Worm (Caenorhabditis elegans) whole organism, L1 larva: ENCODE measurements around the gene prx-2.

Source experiments
- C16A3.4 ChIP-seq: fragments of 150-350 bp; optimal IDR thresholded peaks from 2 replicates; lab custom pipeline; 2014; ENCODE audit warnings: missing biosample characterization, missing genetic modification characterization
- F16B12.6 ChIP-seq: fragments of 150-350 bp; optimal IDR thresholded peaks from 2 replicates; lab custom pipeline; 2014; ENCODE audit warnings: missing biosample characterization, missing genetic modification characterization
- Y116A8C.19 ChIP-seq: sonication (generic microtip); optimal IDR thresholded peaks from 2 replicates; lab custom pipeline; 2016; ENCODE audit warnings: missing compliant biosample characterization, missing genetic modification characterization, borderline replicate concordance
- ama-1 ChIP-seq: fragments of 150-350 bp; optimal IDR thresholded peaks from 2 replicates; lab custom pipeline; 2014
- blmp-1 ChIP-seq: fragments of 150-350 bp; optimal IDR thresholded peaks from 2 replicates; lab custom pipeline; 2014; ENCODE audit warnings: missing biosample characterization, missing genetic modification characterization
- ceh-8 ChIP-seq: fragments of 200-800 bp; sonication (Bioruptor generic); optimal IDR thresholded peaks from 2 replicates; lab custom pipeline; 2018; ENCODE audit warnings: mild to moderate bottlenecking, missing genetic modification characterization, moderate library complexity, missing compliant biosample characterization
- ceh-82 ChIP-seq, 3 experiments: fragments of 150-350 bp in 1 of 3; sonication (generic microtip) in 2 of 3; optimal IDR thresholded peaks; 2 replicates each; lab custom pipeline; 2014 to 2017; ENCODE audit warnings: missing biosample characterization in 3 of 3, missing genetic modification characterization in 3 of 3
- ceh-88 ChIP-seq: fragments of 200-800 bp; sonication (Bioruptor generic); IDR thresholded peaks from 2 replicates; pipeline ENCODE4 v1.3.6; 2022; ENCODE audit warnings: missing genetic modification characterization, missing compliant biosample characterization
- ces-1 ChIP-seq: fragments of 150-350 bp; optimal IDR thresholded peaks from 2 replicates; lab custom pipeline; 2014; ENCODE audit warnings: missing biosample characterization, missing genetic modification reagents, missing genetic modification characterization
- dpl-1 ChIP-seq, 3 experiments: fragments of 150-350 bp in 2 of 3; sonication (generic microtip) in 1 of 3; optimal IDR thresholded peaks; 2 replicates each; lab custom pipeline; 2014 to 2017; ENCODE audit warnings: missing biosample characterization in 3 of 3, missing genetic modification characterization in 3 of 3, missing genetic modification reagents in 3 of 3
- efl-3 ChIP-seq: fragments of 200-800 bp; sonication (Bioruptor generic); optimal IDR thresholded peaks from 2 replicates; lab custom pipeline; 2018; ENCODE audit warnings: mild to moderate bottlenecking, missing genetic modification characterization, missing compliant biosample characterization
- egl-13 ChIP-seq: sonication (generic microtip); optimal IDR thresholded peaks from 2 replicates; lab custom pipeline; 2016; ENCODE audit warnings: missing genotype, missing genetic modification reagents, missing genetic modification characterization, missing compliant biosample characterization
- egl-27 ChIP-seq, 2 experiments: fragments of 150-350 bp in 1 of 2; sonication (generic microtip); optimal IDR thresholded peaks; 3 replicates each; lab custom pipeline; 2017 to 2018; ENCODE audit warnings: missing biosample characterization in 2 of 2, missing genetic modification characterization in 2 of 2, missing genetic modification reagents in 2 of 2
- elt-3 ChIP-seq, 6 experiments: fragments of 150-350 bp in 1 of 6; sonication (generic microtip); optimal IDR thresholded peaks; 2 replicates each; lab custom pipeline; 2017 to 2018; ENCODE audit warnings: missing biosample characterization in 6 of 6, missing genetic modification characterization in 6 of 6, inconsistent platforms in 1 of 6
- ets-5 ChIP-seq: fragments of 200-800 bp; sonication (Bioruptor generic); IDR thresholded peaks from 2 replicates; pipeline ENCODE4 v1.3.6; 2022; ENCODE audit warnings: missing genetic modification characterization, missing compliant biosample characterization
- fkh-10 ChIP-seq: sonication (generic microtip); optimal IDR thresholded peaks from 2 replicates; lab custom pipeline; 2017; ENCODE audit warnings: missing biosample characterization, missing genetic modification reagents, missing genetic modification characterization
- fos-1 ChIP-seq: fragments of 150-350 bp; optimal IDR thresholded peaks from 2 replicates; lab custom pipeline; 2014; ENCODE audit warnings: missing biosample characterization, missing genetic modification characterization
- hlh-4 ChIP-seq: sonication (generic microtip); optimal IDR thresholded peaks from 2 replicates; lab custom pipeline; 2016; ENCODE audit warnings: mild to moderate bottlenecking, missing genetic modification characterization, missing compliant biosample characterization
- hpl-2 ChIP-seq: fragments of 150-350 bp; optimal IDR thresholded peaks from 2 replicates; lab custom pipeline; 2014; ENCODE audit warnings: missing biosample characterization, missing genetic modification reagents, missing genetic modification characterization
- irx-1 ChIP-seq: sonication (generic microtip); optimal IDR thresholded peaks from 2 replicates; lab custom pipeline; 2016; ENCODE audit warnings: missing genetic modification characterization, missing compliant biosample characterization
- isw-1 ChIP-seq: fragments of 200-800 bp; sonication (Bioruptor generic); IDR thresholded peaks from 2 replicates; pipeline ENCODE4 v1.3.6; 2022; ENCODE audit warnings: missing genetic modification characterization, missing compliant biosample characterization
- jun-1 ChIP-seq: fragments of 150-350 bp; optimal IDR thresholded peaks from 2 replicates; lab custom pipeline; 2014; ENCODE audit warnings: missing biosample characterization, missing genetic modification reagents, missing genetic modification characterization
- lin-13 ChIP-seq: fragments of 150-350 bp; optimal IDR thresholded peaks from 2 replicates; lab custom pipeline; 2014; ENCODE audit warnings: missing biosample characterization, missing genetic modification reagents, missing genetic modification characterization
- lin-35 ChIP-seq, 2 experiments: fragments of 150-350 bp; optimal IDR thresholded peaks; 2 replicates each; lab custom pipeline; 2014; ENCODE audit warnings: missing biosample characterization in 2 of 2, missing genetic modification characterization in 2 of 2, missing genetic modification reagents in 2 of 2
- lin-39 ChIP-seq: fragments of 150-350 bp; optimal IDR thresholded peaks from 2 replicates; lab custom pipeline; 2014; ENCODE audit warnings: missing biosample characterization, missing genetic modification reagents, missing genetic modification characterization
- lir-3 ChIP-seq: sonication (generic microtip); optimal IDR thresholded peaks from 2 replicates; lab custom pipeline; 2016; ENCODE audit warnings: mild to moderate bottlenecking, missing genetic modification characterization, moderate library complexity, missing compliant biosample characterization; ENCODE audit not compliant: poor library complexity
- lsy-2 ChIP-seq, 2 experiments: fragments of 150-350 bp; optimal IDR thresholded peaks; 2 replicates each; lab custom pipeline; 2014; ENCODE audit warnings: missing biosample characterization in 2 of 2, missing genetic modification characterization in 2 of 2
- mab-9 ChIP-seq: fragments of 200-800 bp; sonication (Bioruptor generic); IDR thresholded peaks from 2 replicates; pipeline ENCODE4 v1.3.6; 2022; ENCODE audit warnings: missing genetic modification reagents, missing genetic modification characterization, missing compliant biosample characterization
- mep-1 ChIP-seq: fragments of 150-350 bp; optimal IDR thresholded peaks from 2 replicates; lab custom pipeline; 2014; ENCODE audit warnings: missing biosample characterization, missing genetic modification characterization
- nhr-11 ChIP-seq: fragments of 150-350 bp; optimal IDR thresholded peaks from 2 replicates; lab custom pipeline; 2014; ENCODE audit warnings: missing biosample characterization, missing genetic modification characterization
- nhr-19 ChIP-seq: fragments of 200-800 bp; sonication (Bioruptor generic); conservative IDR thresholded peaks from 2 replicates; pipeline ENCODE4 v1.3.6; 2022; ENCODE audit warnings: missing genetic modification characterization, missing compliant biosample characterization
- nhr-20 ChIP-seq: sonication (generic microtip); optimal IDR thresholded peaks from 2 replicates; lab custom pipeline; 2016; ENCODE audit warnings: mild to moderate bottlenecking, missing genetic modification characterization, missing compliant biosample characterization
- nhr-237 ChIP-seq: fragments of 150-350 bp; optimal IDR thresholded peaks from 2 replicates; lab custom pipeline; 2014; ENCODE audit warnings: missing biosample characterization, missing genetic modification characterization
- nhr-76 ChIP-seq: sonication (generic microtip); optimal IDR thresholded peaks from 2 replicates; lab custom pipeline; 2017; ENCODE audit warnings: missing biosample characterization, missing genetic modification characterization
- nhr-77 ChIP-seq: fragments of 150-350 bp; optimal IDR thresholded peaks from 2 replicates; lab custom pipeline; 2014; ENCODE audit warnings: missing biosample characterization, missing genetic modification characterization
- nhr-85 ChIP-seq: sonication (generic microtip); peaks from one replicate; lab custom pipeline; 2016; ENCODE audit warnings: missing genetic modification characterization, inconsistent platforms, missing compliant biosample characterization
- nhr-90 ChIP-seq: sonication (generic microtip); optimal IDR thresholded peaks from 2 replicates; lab custom pipeline; 2016; ENCODE audit warnings: mild to moderate bottlenecking, missing genetic modification characterization, missing compliant biosample characterization; ENCODE audit not compliant: poor library complexity
- pax-3 ChIP-seq: fragments of 200-800 bp; sonication (Bioruptor generic); optimal IDR thresholded peaks from 2 replicates; lab custom pipeline; 2018; ENCODE audit warnings: mild to moderate bottlenecking, missing genetic modification characterization, moderate library complexity, missing compliant biosample characterization
- pqm-1 ChIP-seq: sonication (generic microtip); optimal IDR thresholded peaks from 3 replicates; lab custom pipeline; 2017; ENCODE audit warnings: missing biosample characterization, missing genetic modification characterization
- skn-1 ChIP-seq: fragments of 150-350 bp; optimal IDR thresholded peaks from 2 replicates; lab custom pipeline; 2014; ENCODE audit warnings: missing biosample characterization, missing genetic modification characterization
- snpc-4 ChIP-seq: fragments of 150-350 bp; optimal IDR thresholded peaks from 2 replicates; lab custom pipeline; 2014; ENCODE audit warnings: missing biosample characterization, missing genetic modification characterization
- snu-23 ChIP-seq: sonication (generic microtip); optimal IDR thresholded peaks from 2 replicates; lab custom pipeline; 2016; ENCODE audit warnings: missing genetic modification characterization, missing compliant biosample characterization
- sox-4 ChIP-seq: sonication (generic microtip); optimal IDR thresholded peaks from 2 replicates; lab custom pipeline; 2016; ENCODE audit warnings: missing genetic modification characterization, missing compliant biosample characterization
- sptf-1 ChIP-seq: fragments of 150-350 bp; optimal IDR thresholded peaks from 2 replicates; lab custom pipeline; 2014; ENCODE audit warnings: missing biosample characterization, missing genetic modification characterization
- sup-37 ChIP-seq: fragments of 200-800 bp; sonication (Bioruptor generic); optimal IDR thresholded peaks from 2 replicates; lab custom pipeline; 2018; ENCODE audit warnings: mild to moderate bottlenecking, missing genetic modification characterization, missing compliant biosample characterization
- unc-30 ChIP-seq: sonication (generic microtip); optimal IDR thresholded peaks from 2 replicates; lab custom pipeline; 2017; ENCODE audit warnings: missing biosample characterization, missing genetic modification characterization
- unc-86 ChIP-seq: sonication (generic microtip); optimal IDR thresholded peaks from 2 replicates; lab custom pipeline; 2016; ENCODE audit warnings: missing genetic modification characterization, missing compliant biosample characterization
- vab-15 ChIP-seq: sonication (generic microtip); optimal IDR thresholded peaks from 2 replicates; lab custom pipeline; 2017; ENCODE audit warnings: missing genotype, mild to moderate bottlenecking, missing genetic modification characterization, missing compliant biosample characterization
- xbp-1 ChIP-seq: sonication (generic microtip); optimal IDR thresholded peaks from 2 replicates; lab custom pipeline; 2016; ENCODE audit warnings: missing genetic modification characterization, missing compliant biosample characterization
- zag-1 ChIP-seq: fragments of 150-350 bp; optimal IDR thresholded peaks from 2 replicates; lab custom pipeline; 2014; ENCODE audit warnings: missing biosample characterization, missing genetic modification characterization
- zip-4 ChIP-seq: fragments of 200-800 bp; sonication (Bioruptor generic); optimal IDR thresholded peaks from 2 replicates; lab custom pipeline; 2018; ENCODE audit warnings: mild to moderate bottlenecking, missing genetic modification characterization, moderate library complexity, missing compliant biosample characterization

The prx-2 gene

ce11 chrIV:11603265-11603840 is 40.6 kb upstream of the prx-2 start:
- TF ChIP-seq nhr-90: no peak
- TF ChIP-seq lsy-2 (tag; optimal IDR thresholded peaks at IDR 0.05; lab: Kevin White, UChicago): peak in 1 of 2 experiments; percentile 22
- TF ChIP-seq nhr-85: peak; percentile 1
- no peak for TF ChIP-seq dpl-1 (GFP tag; optimal IDR thresholded peaks at IDR 0.05; lab: Kevin White, UChicago)
- TF ChIP-seq ama-1 (lab: Kevin White, UChicago): peak; percentile 13

DNA sequence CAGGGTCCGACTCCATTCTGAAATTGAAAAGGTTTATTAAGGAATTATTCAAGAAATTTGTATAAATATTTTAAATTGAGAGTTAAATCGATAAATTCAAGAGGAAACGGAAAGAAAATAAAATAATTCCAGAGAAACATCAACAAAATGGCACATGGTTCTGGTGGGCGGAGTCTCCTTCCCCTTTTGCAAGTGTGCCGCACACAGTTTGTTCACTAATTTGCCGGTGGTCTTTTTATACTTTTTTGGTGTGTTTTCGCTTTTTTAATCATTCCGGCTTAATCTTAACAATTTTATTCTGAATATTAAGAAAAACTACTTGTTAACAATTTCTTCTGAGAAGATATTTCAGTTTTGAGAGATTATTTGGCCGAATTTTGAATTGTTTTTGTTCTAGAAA is 39.0 kb upstream of the prx-2 start, which contains the start of the genes ragc-1 and Y24F12A.1:
TSS of gene ragc-1 (minus strand) at position 25 of the 400 bp plus-strand sequence.
TSS of gene Y24F12A.1 (plus strand) at position 346 of the 400 bp plus-strand sequence.
- TF ChIP-seq lir-3 (tag; lab: Kevin White, UChicago) (peak; percentile 26), jun-1 (no peak), snu-23 (peak; percentile 41), egl-13 (tag; lab: Kevin White, UChicago) (no peak), ama-1 (lab: Kevin White, UChicago) (no peak), unc-30 (tag; lab: Kevin White, UChicago) (no peak), mep-1 (tag; lab: Kevin White, UChicago) (peak; percentile 38), nhr-76 (tag; lab: Kevin White, UChicago) (no peak), nhr-90 (peak; percentile 51), nhr-237 (tag; lab: Kevin White, UChicago) (no peak), F16B12.6 (tag; lab: Kevin White, UChicago) (no peak), nhr-20 (peak; percentile 47), egl-27 (tag; optimal IDR thresholded peaks at IDR 0.05; lab: Kevin White, UChicago) (no peak), nhr-11 (tag; lab: Kevin White, UChicago) (no peak), fos-1 (tag; lab: Kevin White, UChicago) (no peak), lin-39 (tag; lab: Kevin White, UChicago) (no peak), efl-3 (GFP tag; lab: Kevin White, UChicago) (no peak), hlh-4 (no peak), skn-1 (tag; lab: Kevin White, UChicago) (peak; percentile 54), ceh-82 (tag; optimal IDR thresholded peaks at IDR 0.05; lab: Kevin White, UChicago) (peak in 2 of 3 experiments; percentile 26 to 46), nhr-19 (GFP tag; lab: Robert Waterston, UW) (peak; percentile 30), fkh-10 (GFP tag; lab: Kevin White, UChicago) (no peak), dpl-1 (GFP tag; optimal IDR thresholded peaks at IDR 0.05; lab: Kevin White, UChicago) (peak; percentile 28 to 64 (median 44)), isw-1 (no peak), sup-37 (GFP tag; lab: Kevin White, UChicago) (no peak), sptf-1 (tag; lab: Kevin White, UChicago) (no peak), zip-4 (no peak), ceh-88 (GFP tag; lab: Robert Waterston, UW) (no peak), sox-4 (no peak), pax-3 (tag; lab: Kevin White, UChicago) (no peak), ets-5 (GFP tag; lab: Robert Waterston, UW) (no peak), ces-1 (no peak), lsy-2 (tag; optimal IDR thresholded peaks at IDR 0.05; lab: Kevin White, UChicago) (peak; percentile 58 to 68), irx-1 (tag; lab: Kevin White, UChicago) (no peak), vab-15 (tag; lab: Kevin White, UChicago) (peak; percentile 26), zag-1 (tag; lab: Kevin White, UChicago) (no peak), xbp-1 (tag; lab: Kevin White, UChicago) (peak; percentile 42), hpl-2 (no peak), nhr-85 (no peak), elt-3 (tag; optimal IDR thresholded peaks at IDR 0.05; lab: Kevin White, UChicago) (peak in 1 of 6 experiments; percentile 66), blmp-1 (tag; lab: Kevin White, UChicago) (peak; percentile 58), unc-86 (tag; lab: Kevin White, UChicago) (no peak), lin-35 (GFP tag; optimal IDR thresholded peaks at IDR 0.05; lab: Kevin White, UChicago) (peak; percentile 29 to 61), pqm-1 (tag; lab: Kevin White, UChicago) (no peak), mab-9 (GFP tag; lab: Robert Waterston, UW) (no peak), nhr-77 (tag; lab: Kevin White, UChicago) (no peak), snpc-4 (tag; lab: Kevin White, UChicago) (no peak), lin-13 (GFP tag; lab: Kevin White, UChicago) (no peak), Y116A8C.19 (no peak), C16A3.4 (tag; lab: Kevin White, UChicago) (peak; percentile 53), ceh-8 (GFP tag; lab: Kevin White, UChicago) (no peak)
